Fruit fly (Drosophila melanogaster) whole organism, embryonic: Measurements from ENCODE around the gene Spn38F.

ENCODE experiments used
- Bteb2 ChIP-seq: fragments of 200-800 bp; sonication (Bioruptor generic); optimal IDR thresholded peaks from 2 replicates; lab custom pipeline; 2016; ENCODE audit warnings: missing biosample characterization, missing genetic modification characterization
- CG1024 ChIP-seq: fragments of 200-800 bp; sonication (Bioruptor generic); IDR thresholded peaks from 2 replicates; pipeline ENCODE4 v1.3.6; 2022; ENCODE audit warnings: missing biosample characterization, missing genetic modification characterization
- CG11696 ChIP-seq: fragments of 200-800 bp; sonication (Bioruptor generic); IDR thresholded peaks from 2 replicates; pipeline ENCODE4 v1.3.6; 2022; ENCODE audit warnings: missing biosample characterization, missing genetic modification characterization
- CG12155 ChIP-seq: fragments of 200-800 bp; sonication (Bioruptor generic); optimal IDR thresholded peaks from 3 replicates; lab custom pipeline; 2016; ENCODE audit warnings: missing biosample characterization, missing genetic modification characterization
- CG12769 ChIP-seq: fragments of 200-800 bp; sonication (Bioruptor generic); optimal IDR thresholded peaks from 2 replicates; lab custom pipeline; 2019; ENCODE audit warnings: missing biosample characterization, mild to moderate bottlenecking, missing genetic modification characterization, moderate library complexity
- CG13894 ChIP-seq: fragments of 200-800 bp; sonication (Bioruptor generic); optimal IDR thresholded peaks from 3 replicates; lab custom pipeline; 2018; ENCODE audit warnings: missing biosample characterization, mild to moderate bottlenecking, missing genetic modification characterization, moderate library complexity
- CG14441 ChIP-seq: fragments of 200-800 bp; sonication (Bioruptor generic); IDR thresholded peaks from 2 replicates; pipeline ENCODE4 v1.3.6; 2022; ENCODE audit warnings: missing biosample characterization, missing genetic modification characterization
- CG2199 ChIP-seq: fragments of 200-800 bp; sonication (Bioruptor generic); IDR thresholded peaks from 3 replicates; pipeline ENCODE4 v1.3.6; 2022; ENCODE audit warnings: missing biosample characterization, missing genetic modification characterization
- CG31224 ChIP-seq: fragments of 200-800 bp; sonication (Bioruptor generic); IDR thresholded peaks from 2 replicates; pipeline ENCODE4 v1.3.6; 2022; ENCODE audit warnings: missing biosample characterization, missing genetic modification characterization
- CG32767 ChIP-seq: fragments of 200-800 bp; sonication (Bioruptor generic); IDR thresholded peaks from 2 replicates; pipeline ENCODE4 v1.3.6; 2022; ENCODE audit warnings: missing biosample characterization, missing genetic modification characterization
- CG34224 ChIP-seq: fragments of 200-800 bp; sonication (Bioruptor generic); IDR thresholded peaks from 3 replicates; pipeline ENCODE4 v1.3.6; 2022; ENCODE audit warnings: missing biosample characterization, missing genetic modification characterization; ENCODE audit not compliant: partially characterized antibody
- CG3726 ChIP-seq: fragments of 200-800 bp; sonication (Bioruptor generic); IDR thresholded peaks from 3 replicates; pipeline ENCODE4, ENCODE4 v1.3.6; 2022; ENCODE audit warnings: missing biosample characterization, missing genetic modification characterization
- CG4282 ChIP-seq: fragments of 200-800 bp; sonication (Bioruptor generic); optimal IDR thresholded peaks from 2 replicates; lab custom pipeline; 2016; ENCODE audit warnings: missing biosample characterization, missing genetic modification characterization
- CG4424 ChIP-seq: fragments of 200-800 bp; sonication (Bioruptor generic); optimal IDR thresholded peaks from 3 replicates; lab custom pipeline; 2016; ENCODE audit warnings: missing biosample characterization, missing genetic modification characterization
- CG5953 ChIP-seq: fragments of 200-800 bp; sonication (Bioruptor generic); IDR thresholded peaks from 2 replicates; pipeline ENCODE4 v1.3.6; 2022; ENCODE audit warnings: missing biosample characterization, missing genetic modification characterization
- CG6765 ChIP-seq: fragments of 200-800 bp; sonication (Bioruptor generic); optimal IDR thresholded peaks from 3 replicates; lab custom pipeline; 2017; ENCODE audit warnings: missing biosample characterization, mild to moderate bottlenecking, missing genetic modification characterization
- CG7271 ChIP-seq: fragments of 200-800 bp; sonication (Bioruptor generic); optimal IDR thresholded peaks from 2 replicates; lab custom pipeline; 2018; ENCODE audit warnings: missing biosample characterization, mild to moderate bottlenecking, missing genetic modification characterization, moderate library complexity
- CG7786 ChIP-seq: fragments of 200-800 bp; sonication (Bioruptor generic); optimal IDR thresholded peaks from 2 replicates; lab custom pipeline; 2016; ENCODE audit warnings: missing biosample characterization, missing genetic modification characterization
- CG7963 ChIP-seq: fragments of 200-800 bp; sonication (Bioruptor generic); IDR thresholded peaks from 3 replicates; pipeline ENCODE4 v1.3.6; 2022; ENCODE audit warnings: missing biosample characterization, missing genetic modification characterization; ENCODE audit not compliant: partially characterized antibody
- CG8290 ChIP-seq, 3 experiments: fragments of 200-800 bp; sonication (Bioruptor generic); optimal IDR thresholded peaks; 2 replicates each; lab custom pipeline; 2016 to 2019; ENCODE audit warnings: missing biosample characterization in 3 of 3, missing genetic modification characterization in 3 of 3, mild to moderate bottlenecking in 2 of 3, moderate library complexity in 1 of 3
- CG9437 ChIP-seq: fragments of 200-800 bp; sonication (Bioruptor generic); optimal IDR thresholded peaks from 2 replicates; lab custom pipeline; 2018; ENCODE audit warnings: missing biosample characterization, mild to moderate bottlenecking, missing genetic modification characterization
- CG9609 ChIP-seq: fragments of 200-800 bp; sonication (Bioruptor generic); optimal IDR thresholded peaks from 3 replicates; lab custom pipeline; 2016; ENCODE audit warnings: missing biosample characterization, missing genetic modification characterization
- CTCF ChIP-seq: fragments of 200-800 bp; sonication (Bioruptor generic); optimal IDR thresholded peaks from 2 replicates; lab custom pipeline; 2017; ENCODE audit warnings: missing biosample characterization, mild to moderate bottlenecking, missing genetic modification characterization, moderate library complexity
- Drgx ChIP-seq: fragments of 200-800 bp; sonication (Bioruptor generic); IDR thresholded peaks from 2 replicates; pipeline ENCODE4 v1.3.6; 2022; ENCODE audit warnings: missing biosample characterization, missing genetic modification characterization
- E2f2 ChIP-seq: fragments of 200-800 bp; sonication (Bioruptor generic); IDR thresholded peaks from 2 replicates; pipeline ENCODE4 v1.3.6; 2022; ENCODE audit warnings: missing biosample characterization, missing genetic modification characterization
- ERR ChIP-seq: fragments of 200-800 bp; sonication (Bioruptor generic); optimal IDR thresholded peaks from 2 replicates; lab custom pipeline; 2016; ENCODE audit warnings: missing biosample characterization, missing genetic modification characterization
- Ets65A ChIP-seq: fragments of 200-800 bp; sonication (Bioruptor generic); peaks from one replicate; lab custom pipeline; 2016; ENCODE audit warnings: missing biosample characterization, missing genetic modification characterization
- GATAe ChIP-seq: fragments of 200-800 bp; sonication (Bioruptor generic); conservative IDR thresholded peaks from 2 replicates; pipeline ENCODE4 v1.3.6; 2022; ENCODE audit warnings: missing biosample characterization, missing genetic modification characterization
- HmgZ ChIP-seq: fragments of 200-800 bp; sonication (Bioruptor generic); optimal IDR thresholded peaks from 2 replicates; lab custom pipeline; 2018; ENCODE audit warnings: missing biosample characterization, mild to moderate bottlenecking, missing genetic modification characterization
- Med ChIP-seq: fragments of 200-800 bp; sonication (Bioruptor generic); peaks from one replicate; lab custom pipeline; 2016; ENCODE audit warnings: missing biosample characterization, missing genetic modification characterization, mild to moderate bottlenecking, inconsistent platforms, moderate library complexity
- NFAT ChIP-seq: fragments of 200-800 bp; sonication (Bioruptor generic); IDR thresholded peaks from 2 replicates; pipeline ENCODE4 v1.3.6; 2022; ENCODE audit warnings: missing biosample characterization, missing genetic modification characterization
- NK7.1 ChIP-seq: fragments of 200-800 bp; sonication (Bioruptor generic); optimal IDR thresholded peaks from 3 replicates; lab custom pipeline; 2016; ENCODE audit warnings: missing biosample characterization, missing genetic modification characterization
- abd-A ChIP-seq: fragments of 200-800 bp; sonication (Bioruptor generic); optimal IDR thresholded peaks from 3 replicates; lab custom pipeline; 2019; ENCODE audit warnings: missing biosample characterization, mild to moderate bottlenecking, missing genetic modification characterization, moderate library complexity
- ac ChIP-seq: fragments of 200-800 bp; sonication (Bioruptor generic); optimal IDR thresholded peaks from 3 replicates; lab custom pipeline; 2017; ENCODE audit warnings: missing biosample characterization, mild to moderate bottlenecking, missing genetic modification characterization
- al ChIP-seq: fragments of 200-800 bp; sonication (Bioruptor generic); IDR thresholded peaks from 2 replicates; pipeline ENCODE4 v1.3.6; 2022; ENCODE audit warnings: missing biosample characterization, missing genetic modification characterization
- cwo ChIP-seq: fragments of 200-800 bp; sonication (Bioruptor generic); optimal IDR thresholded peaks from 3 replicates; lab custom pipeline; 2017; ENCODE audit warnings: missing biosample characterization, missing genetic modification characterization, mild to moderate bottlenecking, moderate library complexity, missing genetic modification reagents
- gro ChIP-seq: fragments of 200-800 bp; sonication (Bioruptor generic); optimal IDR thresholded peaks from 2 replicates; lab custom pipeline; 2016; ENCODE audit warnings: missing biosample characterization, missing genetic modification characterization
- hkb ChIP-seq, 2 experiments: fragments of 200-800 bp in 1 of 2; fragments of >200 bp in 1 of 2; sonication (Bioruptor generic) in 1 of 2; IDR thresholded peaks in 1 of 2; optimal IDR thresholded peaks in 1 of 2; 2 replicates each; pipeline versions ENCODE4 v1.3.6 to Lab custom; 2017 to 2022; ENCODE audit warnings: missing biosample characterization in 1 of 2, missing genetic modification characterization in 1 of 2
- kah ChIP-seq: fragments of 200-800 bp; sonication (Bioruptor generic); optimal IDR thresholded peaks from 2 replicates; lab custom pipeline; 2018; ENCODE audit warnings: missing biosample characterization, mild to moderate bottlenecking, missing genetic modification characterization
- pan ChIP-seq, 4 experiments: fragments of >200 bp in 3 of 4; fragments of 200-800 bp in 1 of 4; sonication (Bioruptor generic) in 1 of 4; optimal IDR thresholded peaks in 3 of 4; IDR thresholded peaks in 1 of 4; 2 replicates each; pipeline versions ENCODE4 v1.3.6 to Lab custom; 2017 to 2022; ENCODE audit warnings: missing biosample characterization in 2 of 4, missing genetic modification characterization in 2 of 4, mixed read lengths in 1 of 4
- pum ChIP-seq: fragments of 200-800 bp; sonication (Bioruptor generic); optimal IDR thresholded peaks from 2 replicates; lab custom pipeline; 2016; ENCODE audit warnings: missing biosample characterization, missing genetic modification characterization
- sc ChIP-seq, 3 experiments: fragments of >200 bp in 2 of 3; fragments of 200-800 bp in 1 of 3; sonication (Bioruptor generic) in 1 of 3; optimal IDR thresholded peaks; 2 replicates in 2 of 3; 3 replicates in 1 of 3; lab custom pipeline; 2017; ENCODE audit warnings: mild to moderate bottlenecking in 1 of 3, missing biosample characterization in 1 of 3, missing genetic modification characterization in 1 of 3, missing genetic modification reagents in 1 of 3
- sd ChIP-seq: fragments of 200-800 bp; sonication (Bioruptor generic); optimal IDR thresholded peaks from 3 replicates; lab custom pipeline; 2018; ENCODE audit warnings: missing biosample characterization, mild to moderate bottlenecking, missing genetic modification characterization, moderate library complexity
- seq ChIP-seq: fragments of 200-800 bp; sonication (Bioruptor generic); IDR thresholded peaks from 2 replicates; pipeline ENCODE4 v1.3.6; 2022; ENCODE audit warnings: missing biosample characterization, missing genetic modification characterization
- tna ChIP-seq: fragments of 200-800 bp; sonication (Bioruptor generic); IDR thresholded peaks from 2 replicates; pipeline ENCODE4 v1.3.6; 2022; ENCODE audit warnings: missing biosample characterization, missing genetic modification characterization; ENCODE audit not compliant: partially characterized antibody
- toy ChIP-seq: fragments of 200-800 bp; sonication (Bioruptor generic); IDR thresholded peaks from 2 replicates; pipeline ENCODE4 v1.3.6; 2022; ENCODE audit warnings: missing biosample characterization, missing genetic modification characterization

Gene Spn38F

dm6 chr2L:20869804-20870295 lies 32.1 kb upstream of the Spn38F start, which contains the start of gene CG14401 (continued):
- peak; percentile 39; the same call in 1 of the 2 replicates for TF ChIP-seq Drgx (GFP tag; lab: Robert Waterston, UW)
- TF ChIP-seq CG8290 (GFP tag; optimal IDR thresholded peaks at IDR 0.05; lab: Kevin White, UChicago), result no peak
- peak in 1 of 2 experiments; percentile 44 for TF ChIP-seq CG8290 (tag; optimal IDR thresholded peaks at IDR 0.05; lab: Kevin White, UChicago)
- 0 out of 2 replicates have a peak, but pooled peaks have one; percentile 25 for TF ChIP-seq CG14441
- no peak for TF ChIP-seq E2f2 (GFP tag; lab: Robert Waterston, UW)
- TF ChIP-seq CG13894 (tag; lab: Kevin White, UChicago), result peak; percentile 94
- no peak for TF ChIP-seq hkb (optimal IDR thresholded peaks at IDR 0.05; lab: Kevin White, UChicago)
- TF ChIP-seq hkb (GFP tag; IDR thresholded peaks at IDR 0.05; lab: Robert Waterston, UW), result 0 out of 2 replicates have a peak, but pooled peaks have one; percentile 25
- no peak for TF ChIP-seq pum (GFP tag; lab: Kevin White, UChicago)

- TF ChIP-seq NK7.1 (GFP tag; lab: Kevin White, UChicago), result no peak
- TF ChIP-seq CG2199 (GFP tag; lab: Robert Waterston, UW), result peak; percentile 93
- TF ChIP-seq CG9437, result peak; percentile 2
- TF ChIP-seq Med, result peak; percentile 31
- TF ChIP-seq al (GFP tag; lab: Robert Waterston, UW), result no peak
- peak; percentile 26 for TF ChIP-seq CTCF (GFP tag; lab: Kevin White, UChicago)
- TF ChIP-seq HmgZ (tag; lab: Kevin White, UChicago), result peak; percentile 9
- no peak for TF ChIP-seq CG12155
Observed at dm6 chr2L:20868921-20869320, 31.1 kb upstream of the Spn38F start.

- TF ChIP-seq CG9609 (GFP tag; lab: Kevin White, UChicago) (no peak), kah (GFP tag; lab: Kevin White, UChicago) (no peak), sc (optimal IDR thresholded peaks at IDR 0.05; lab: Kevin White, UChicago) (no peak), sc (GFP tag; optimal IDR thresholded peaks at IDR 0.05; lab: Kevin White, UChicago) (no peak), CG7786 (no peak), pan (optimal IDR thresholded peaks at IDR 0.05; lab: Kevin White, UChicago) (no peak), pan (GFP tag; optimal IDR thresholded peaks at IDR 0.05 in 1 of 2, IDR thresholded peaks at IDR 0.05 in 1 of 2) (no peak), NFAT (no peak), abd-A (tag; lab: Kevin White, UChicago) (peak; percentile 72), ac (GFP tag; lab: Kevin White, UChicago) (no peak), sd (tag; lab: Kevin White, UChicago) (peak; percentile 57), CG34224 (GFP tag; lab: Robert Waterston, UW) (0 out of 3 replicates have a peak, but pooled peaks have one; percentile 11), cwo (no peak), ERR (GFP tag; lab: Kevin White, UChicago) (no peak), CG5953 (GFP tag; lab: Robert Waterston, UW) (no peak), CG32767 (no peak), CG6765 (GFP tag; lab: Kevin White, UChicago) (no peak), CG11696 (GFP tag; lab: Robert Waterston, UW) (no peak), Bteb2 (GFP tag; lab: Kevin White, UChicago) (no peak), CG12769 (tag; lab: Kevin White, UChicago) (peak; percentile 88), CG7963 (GFP tag; lab: Robert Waterston, UW) (0 out of 3 replicates have a peak, but pooled peaks have one; percentile 20), CG1024 (no peak), tna (GFP tag; lab: Robert Waterston, UW) (no peak), CG3726 (GFP tag; lab: Robert Waterston, UW) (no peak), seq (GFP tag; lab: Robert Waterston, UW) (no peak), toy (GFP tag; lab: Robert Waterston, UW) (no peak), Ets65A (GFP tag; lab: Kevin White, UChicago) (peak; percentile 73), gro (GFP tag; lab: Kevin White, UChicago) (no peak), CG31224 (GFP tag; lab: Robert Waterston, UW) (0 out of 2 replicates have a peak, but pooled peaks have one; percentile 6), GATAe (GFP tag; lab: Robert Waterston, UW) (no peak), CG13894 (tag; lab: Kevin White, UChicago) (peak; percentile 38), CG4282 (GFP tag; lab: Kevin White, UChicago) (no peak), CG7271 (tag; lab: Kevin White, UChicago) (no peak), CG4424 (no peak)
Observed at dm6 chr2L:20867381-20867780, 29.6 kb upstream of the Spn38F start, which contains the start of gene CG31675. CG31675 (plus strand) TSS chr2L:20867755.
